Fruit fly (Drosophila melanogaster): ENCODE data around the gene CG13901.

CG13901 gene

dm6 chr3L:815234-816200, 22.1 kb downstream of the CG13901 start (continued):
- TF ChIP-seq CG13775 (GFP tag; optimal IDR thresholded peaks at IDR 0.05) (no peak), CG1024 (GFP tag; IDR thresholded peaks at IDR 0.05) (no peak), NC2β (GFP tag; optimal IDR thresholded peaks at IDR 0.05) (no peak), CG2120 (GFP tag; optimal IDR thresholded peaks at IDR 0.05) (no peak), CG17186 (GFP tag; optimal IDR thresholded peaks at IDR 0.05) (no peak), hb (GFP tag; IDR thresholded peaks at IDR 0.05; ENCODE audit: partially characterized antibody) (0 out of 3 replicates have a peak, but pooled peaks have one; percentile 48), CG13424 (tag; optimal IDR thresholded peaks at IDR 0.05) (peak; percentile 60), sob (GFP tag; IDR thresholded peaks at IDR 0.05) (peak; percentile 14; the same call in 1 of the 2 replicates), Hmx (GFP tag; optimal IDR thresholded peaks at IDR 0.05) (no peak), D19B (GFP tag; optimal IDR thresholded peaks at IDR 0.05) (peak; percentile 1), CG10147 (GFP tag; optimal IDR thresholded peaks at IDR 0.05) (no peak), seq (GFP tag; IDR thresholded peaks at IDR 0.05) (0 out of 2 replicates have a peak, but pooled peaks have one; percentile 29), corto (GFP tag; optimal IDR thresholded peaks at IDR 0.05) (no peak), CG7963 (GFP tag; IDR thresholded peaks at IDR 0.05; ENCODE audit: partially characterized antibody) (no peak), CG12942 (GFP tag; optimal IDR thresholded peaks at IDR 0.05) (no peak), B-H2 (GFP tag; optimal IDR thresholded peaks at IDR 0.05) (no peak), Six4 (GFP tag; optimal IDR thresholded peaks at IDR 0.05) (no peak), Hsf (GFP tag; optimal IDR thresholded peaks at IDR 0.05) (no peak), CG7745 (tag; optimal IDR thresholded peaks at IDR 0.05) (no peak), Eip74EF (GFP tag; optimal IDR thresholded peaks at IDR 0.05) (no peak), CG15479 (GFP tag; optimal IDR thresholded peaks at IDR 0.05) (no peak), CG7928 (GFP tag; optimal IDR thresholded peaks at IDR 0.05) (no peak), CG14710 (tag; optimal IDR thresholded peaks at IDR 0.05) (peak; percentile 4), CG6689 (GFP tag; IDR thresholded peaks at IDR 0.05) (peak; percentile 49; the same call in 1 of the 2 replicates), CG15269 (tag; optimal IDR thresholded peaks at IDR 0.05) (peak; percentile 53), CG7839 (tag; optimal IDR thresholded peaks at IDR 0.05) (peak; percentile 52), dan (GFP tag; IDR thresholded peaks at IDR 0.05) (no peak), odd (GFP tag; optimal IDR thresholded peaks at IDR 0.05) (peak; percentile 15), CG14050 (GFP tag; IDR thresholded peaks at IDR 0.05) (peak; percentile 65), CG9437 (GFP tag; optimal IDR thresholded peaks at IDR 0.05) (no peak), CG17912 (GFP tag; optimal IDR thresholded peaks at IDR 0.05) (no peak), D19A (tag; optimal IDR thresholded peaks at IDR 0.05) (peak; percentile 87), CG2129 (GFP tag; IDR thresholded peaks at IDR 0.05; ENCODE audit: partially characterized antibody) (no peak), Spps (tag; optimal IDR thresholded peaks at IDR 0.05) (no peak), trem (tag; optimal IDR thresholded peaks at IDR 0.05) (no peak), fd64A (GFP tag; optimal IDR thresholded peaks at IDR 0.05) (no peak), CG7372 (GFP tag; IDR thresholded peaks at IDR 0.05) (no peak; the same call in 1 of the 2 replicates), nau (GFP tag; optimal IDR thresholded peaks at IDR 0.05) (no peak), CG31224 (GFP tag; IDR thresholded peaks at IDR 0.05) (peak; percentile 33; the same call in 1 of the 2 replicates), Trl (optimal IDR thresholded peaks at IDR 0.05) (no peak), Trl (GFP tag; optimal IDR thresholded peaks at IDR 0.05) (no peak), CG12236 (GFP tag; optimal IDR thresholded peaks at IDR 0.05) (no peak), CG43689 (GFP tag; IDR thresholded peaks at IDR 0.05) (no peak), cwo (GFP tag; optimal IDR thresholded peaks at IDR 0.05) (no peak), crp (GFP tag; optimal IDR thresholded peaks at IDR 0.05) (no peak), CG11398 (GFP tag; optimal IDR thresholded peaks at IDR 0.05) (no peak), CkIIα-i1 (GFP tag; IDR thresholded peaks at IDR 0.05) (no peak), CG6654 (GFP tag; optimal IDR thresholded peaks at IDR 0.05) (no peak)

Measured in whole organism, embryonic.